Worm (Caenorhabditis elegans) whole organism, midembryonic: Measurements from ENCODE around the gene F54H12.5.

Experiments used
- T22C8.4 ChIP-seq: fragments of 200-800 bp; sonication (Bioruptor generic); IDR thresholded peaks from 2 replicates; pipeline ENCODE4 v1.3.6; 2022; ENCODE audit warnings: missing genetic modification characterization, missing compliant biosample characterization
- cog-1 ChIP-seq: sonication (generic microtip); optimal IDR thresholded peaks from 2 replicates; lab custom pipeline; 2016; ENCODE audit warnings: missing genetic modification characterization, missing compliant biosample characterization
- flt-1 ChIP-seq: fragments of 200-800 bp; sonication (Bioruptor generic); IDR thresholded peaks from 2 replicates; pipeline ENCODE4 v1.3.6; 2022; ENCODE audit warnings: missing genetic modification characterization, missing compliant biosample characterization
- klf-2 ChIP-seq: fragments of 200-800 bp; sonication (Bioruptor generic); conservative IDR thresholded peaks from 2 replicates; pipeline ENCODE4 v1.3.6; 2022; ENCODE audit warnings: missing genetic modification reagents, missing genetic modification characterization, missing compliant biosample characterization
- med-1 ChIP-seq: sonication (generic microtip); optimal IDR thresholded peaks from 2 replicates; lab custom pipeline; 2017; ENCODE audit warnings: missing genetic modification characterization, mild to moderate bottlenecking, missing compliant biosample characterization, antibody characterized with exemption, missing genetic modification reagents; ENCODE audit not compliant: insufficient read depth
- ref-1 ChIP-seq: fragments of 200-800 bp; sonication (Bioruptor generic); conservative IDR thresholded peaks from 2 replicates; pipeline ENCODE4 v1.3.6; 2022; ENCODE audit warnings: missing genetic modification reagents, missing genetic modification characterization, missing compliant biosample characterization
- tab-1 ChIP-seq: fragments of 200-800 bp; sonication (Bioruptor generic); IDR thresholded peaks from 2 replicates; pipeline ENCODE4 v1.3.6; 2022; ENCODE audit warnings: missing genetic modification characterization, missing compliant biosample characterization
- ztf-23 ChIP-seq: fragments of 200-800 bp; sonication (Bioruptor generic); IDR thresholded peaks from 2 replicates; pipeline ENCODE4 v1.3.6; 2022; ENCODE audit warnings: missing genetic modification reagents, missing genetic modification characterization, missing compliant biosample characterization
- ztf-29 ChIP-seq: fragments of 200-800 bp; sonication (Bioruptor generic); IDR thresholded peaks from 2 replicates; pipeline ENCODE4 v1.3.6; 2022; ENCODE audit warnings: missing genetic modification reagents, missing genetic modification characterization, missing compliant biosample characterization

Gene F54H12.5

DNA sequence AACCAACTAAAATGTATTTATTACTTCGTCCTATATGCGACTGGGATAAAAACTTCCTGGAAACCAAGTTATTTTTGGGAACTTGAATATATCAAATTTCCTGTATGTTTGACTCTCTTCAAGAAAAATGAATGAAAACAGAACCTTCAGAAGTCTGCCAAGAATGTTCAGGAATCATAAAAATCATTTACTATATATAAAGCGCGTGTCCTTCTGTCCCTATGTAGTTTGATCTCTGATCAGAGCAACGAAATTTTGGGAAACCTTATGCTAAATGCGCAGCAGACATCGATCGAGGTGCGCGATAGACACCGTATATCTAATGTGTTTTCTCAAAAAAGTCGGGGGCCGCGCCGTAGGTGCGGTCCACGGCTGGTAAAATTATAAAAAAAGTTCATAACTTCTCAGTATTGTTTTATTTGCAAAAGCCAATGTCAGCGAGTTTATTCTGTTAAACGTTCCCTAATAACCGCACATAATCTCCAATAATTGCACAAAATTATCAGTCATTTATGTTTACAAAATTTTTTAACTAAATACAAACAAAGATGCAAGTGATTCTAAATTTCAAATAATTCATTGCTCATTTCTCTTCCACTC lies 25.6 kb upstream of the F54H12.5 start:
- TF ChIP-seq flt-1 (GFP tag; lab: Robert Waterston, UW) (no peak), ztf-23 (no peak), tab-1 (GFP tag; lab: Robert Waterston, UW) (no peak), cog-1 (tag; lab: Kevin White, UChicago) (no peak), klf-2 (GFP tag; lab: Robert Waterston, UW) (no peak), ref-1 (no peak), T22C8.4 (GFP tag; lab: Robert Waterston, UW) (no peak), ztf-29 (no peak), med-1 (GFP tag; lab: Kevin White, UChicago) (no peak)

ce11 chrIII:7996353-7996752 lies 24.4 kb upstream of the F54H12.5 start, which contains the start of gene npr-17:
TSS of gene npr-17 (minus strand) at chrIII:7996453.
- TF ChIP-seq T22C8.4 (GFP tag; lab: Robert Waterston, UW) = no peak
- no peak for TF ChIP-seq ztf-23
- no peak for TF ChIP-seq tab-1 (GFP tag; lab: Robert Waterston, UW)
- TF ChIP-seq med-1 (GFP tag; lab: Kevin White, UChicago) = no peak
- no peak for TF ChIP-seq ztf-29
- TF ChIP-seq flt-1 (GFP tag; lab: Robert Waterston, UW) = no peak
- no peak for TF ChIP-seq klf-2 (GFP tag; lab: Robert Waterston, UW)
- no peak for TF ChIP-seq ref-1
- TF ChIP-seq cog-1 (tag; lab: Kevin White, UChicago) = no peak

- TF ChIP-seq tab-1 (GFP tag; lab: Robert Waterston, UW) (no peak), klf-2 (GFP tag; lab: Robert Waterston, UW) (no peak), flt-1 (GFP tag; lab: Robert Waterston, UW) (no peak), ref-1 (no peak), cog-1 (tag; lab: Kevin White, UChicago) (no peak), med-1 (GFP tag; lab: Kevin White, UChicago) (no peak), ztf-23 (no peak), T22C8.4 (GFP tag; lab: Robert Waterston, UW) (no peak), ztf-29 (no peak)
Measured at ce11 chrIII:7986585-7987171, 14.7 kb upstream of the F54H12.5 start, which contains the start of gene hrpk-2. TSS of gene hrpk-2 (plus strand) at chrIII:7987121.

DNA sequence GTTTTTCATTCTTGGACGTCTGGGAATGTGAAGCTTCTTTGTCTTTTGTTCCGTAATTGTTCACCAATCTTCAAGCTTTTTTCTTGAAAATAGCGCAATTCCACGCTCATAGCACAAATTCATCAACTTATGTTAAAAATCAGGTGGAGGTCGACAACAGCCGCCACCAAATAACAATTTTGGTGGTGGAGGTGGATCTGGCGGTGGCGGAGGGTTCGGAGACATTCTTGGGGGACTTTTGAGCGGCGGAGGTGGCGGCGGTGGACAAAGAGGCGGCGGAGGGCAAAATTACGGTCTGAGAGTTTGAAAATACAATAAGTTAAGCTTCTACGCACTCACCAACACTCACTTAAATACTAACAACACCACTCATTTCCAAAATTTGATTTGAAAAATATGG lies 10.0 kb upstream of the F54H12.5 start:
- TF ChIP-seq klf-2 (GFP tag; lab: Robert Waterston, UW) = no peak
- TF ChIP-seq tab-1 (GFP tag; lab: Robert Waterston, UW) = no peak
- no peak for TF ChIP-seq ref-1
- no peak for TF ChIP-seq T22C8.4 (GFP tag; lab: Robert Waterston, UW)
- no peak for TF ChIP-seq ztf-23
- TF ChIP-seq flt-1 (GFP tag; lab: Robert Waterston, UW) = no peak
- TF ChIP-seq med-1 (GFP tag; lab: Kevin White, UChicago) = no peak

DNA sequence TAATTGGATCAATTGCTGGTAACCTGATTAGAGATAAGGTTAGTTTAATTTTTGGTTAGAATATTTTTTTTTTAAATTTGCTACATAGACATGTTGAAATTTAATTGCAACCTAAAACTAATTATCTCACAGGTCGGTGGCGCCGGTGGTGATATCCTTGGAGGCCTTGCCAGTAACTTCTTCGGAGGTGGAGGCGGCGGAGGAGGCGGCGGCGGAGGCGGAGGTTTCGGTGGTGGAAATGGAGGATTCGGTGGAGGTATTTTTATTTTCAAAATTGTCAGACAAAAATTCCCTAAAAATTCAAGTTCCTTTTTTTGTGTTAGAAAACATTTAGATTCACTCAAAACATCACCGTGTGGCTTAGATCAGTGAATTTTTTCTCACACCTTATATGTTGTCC lies 9.3 kb upstream of the F54H12.5 start:
- TF ChIP-seq ztf-23 (no peak), ref-1 (no peak), ztf-29 (no peak)

DNA sequence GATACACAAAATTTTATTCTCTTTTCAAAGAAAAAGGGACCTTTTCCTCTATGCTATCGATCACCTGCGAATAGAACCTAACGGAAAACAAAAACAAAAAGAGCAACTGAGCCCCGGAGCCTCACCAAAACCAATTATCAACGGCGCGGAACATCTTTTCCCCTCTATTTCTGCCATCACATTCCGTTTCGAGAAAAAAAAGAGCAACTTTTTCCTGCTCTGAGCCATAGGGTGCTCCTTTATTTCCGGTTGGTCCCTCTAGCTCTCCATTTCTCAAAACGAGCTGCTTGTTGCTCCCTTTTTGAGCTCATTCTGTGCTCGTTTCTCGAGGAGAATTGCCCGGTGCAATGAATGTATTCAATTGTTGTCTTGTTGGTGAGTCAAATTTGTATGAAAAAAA lies 7.7 kb upstream of the F54H12.5 start, which contains the start of gene clp-1:
TSS of gene clp-1 (plus strand) at position 301 of the 400 bp plus-strand sequence.
- TF ChIP-seq klf-2 (GFP tag; lab: Robert Waterston, UW) = no peak
- TF ChIP-seq ztf-23 = no peak
- no peak for TF ChIP-seq tab-1 (GFP tag; lab: Robert Waterston, UW)
- TF ChIP-seq med-1 (GFP tag; lab: Kevin White, UChicago) = no peak
- no peak for TF ChIP-seq ztf-29
- no peak for TF ChIP-seq cog-1 (tag; lab: Kevin White, UChicago)
- no peak for TF ChIP-seq ref-1
- TF ChIP-seq flt-1 (GFP tag; lab: Robert Waterston, UW) = no peak
- no peak for TF ChIP-seq T22C8.4 (GFP tag; lab: Robert Waterston, UW)

DNA sequence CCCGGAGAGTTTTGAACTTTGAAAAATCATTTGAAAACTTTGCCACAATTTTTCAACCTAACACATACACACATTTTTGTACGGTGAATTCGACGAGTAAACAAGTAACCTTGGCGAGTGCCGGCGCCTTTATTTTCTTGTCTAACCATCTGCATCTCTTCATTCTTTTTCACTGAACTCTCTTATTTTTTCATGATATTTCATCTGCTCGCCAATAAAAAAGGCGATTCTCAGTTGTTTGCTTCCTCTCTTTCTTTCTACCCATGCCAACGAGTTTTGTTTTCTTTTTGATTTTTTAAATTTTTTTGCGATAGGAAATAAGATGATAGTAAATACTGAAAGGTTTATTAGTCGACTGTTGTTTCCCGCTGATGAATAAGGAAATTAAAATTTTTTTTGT lies 6.8 kb upstream of the F54H12.5 start:
- TF ChIP-seq ztf-23 (no peak), T22C8.4 (GFP tag; lab: Robert Waterston, UW) (no peak), tab-1 (GFP tag; lab: Robert Waterston, UW) (no peak), ref-1 (no peak), flt-1 (GFP tag; lab: Robert Waterston, UW) (no peak), cog-1 (tag; lab: Kevin White, UChicago) (no peak), klf-2 (GFP tag; lab: Robert Waterston, UW) (no peak), med-1 (GFP tag; lab: Kevin White, UChicago) (no peak), ztf-29 (no peak)

- TF ChIP-seq ztf-23 = no peak
- TF ChIP-seq flt-1 (GFP tag; lab: Robert Waterston, UW) = no peak
- TF ChIP-seq klf-2 (GFP tag; lab: Robert Waterston, UW) = no peak
- TF ChIP-seq tab-1 (GFP tag; lab: Robert Waterston, UW) = no peak
- no peak for TF ChIP-seq ztf-29
Measured at ce11 chrIII:7978289-7978688, 6.3 kb upstream of the F54H12.5 start.

DNA sequence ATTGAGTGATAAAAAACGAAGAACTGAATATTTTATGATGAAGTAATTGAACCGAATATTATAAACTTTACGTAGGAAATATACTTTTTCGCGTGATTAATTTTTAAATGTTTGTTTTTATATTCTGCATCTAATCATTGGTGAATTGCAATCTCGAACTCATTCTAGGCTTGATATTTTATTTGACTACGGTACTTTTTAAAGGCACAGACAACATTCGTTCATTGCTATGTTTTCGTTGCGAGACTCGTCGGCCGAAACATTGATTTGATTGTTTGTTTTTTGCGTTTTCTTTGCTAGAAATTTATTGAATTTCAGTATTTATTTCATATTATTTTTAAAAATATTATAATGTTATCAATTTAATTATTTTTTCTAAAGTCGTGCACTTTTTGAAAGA lies 5.8 kb upstream of the F54H12.5 start, which contains the start of gene C06G4.4:
TSS of gene C06G4.4 (minus strand) at position 36 of the 400 bp plus-strand sequence.
- TF ChIP-seq klf-2 (GFP tag; lab: Robert Waterston, UW) = no peak
- TF ChIP-seq ztf-23 = no peak
- no peak for TF ChIP-seq T22C8.4 (GFP tag; lab: Robert Waterston, UW)
- no peak for TF ChIP-seq flt-1 (GFP tag; lab: Robert Waterston, UW)
- no peak for TF ChIP-seq med-1 (GFP tag; lab: Kevin White, UChicago)
- no peak for TF ChIP-seq tab-1 (GFP tag; lab: Robert Waterston, UW)
- TF ChIP-seq ztf-29 = no peak
- TF ChIP-seq ref-1 = no peak
- TF ChIP-seq cog-1 (tag; lab: Kevin White, UChicago) = no peak

ce11 chrIII:7977224-7977623 lies 5.3 kb upstream of the F54H12.5 start:
- TF ChIP-seq tab-1 (GFP tag; lab: Robert Waterston, UW) (no peak), ztf-29 (no peak), ref-1 (no peak), flt-1 (GFP tag; lab: Robert Waterston, UW) (no peak), T22C8.4 (GFP tag; lab: Robert Waterston, UW) (no peak), cog-1 (tag; lab: Kevin White, UChicago) (no peak)
